Worm (Caenorhabditis elegans) whole organism, L4/young adult: ENCODE data around the gene scl-21.
A peak's percentile ranks its signal among the peaks of the same experiment; 100 is the strongest.

Experiments
- W03F9.2 ChIP-seq: fragments of 150-350 bp; optimal IDR thresholded peaks from 2 replicates; lab custom pipeline; 2014; ENCODE audit warnings: missing biosample characterization, missing genetic modification characterization
- dao-5 ChIP-seq: sonication (generic microtip); optimal IDR thresholded peaks from 2 replicates; lab custom pipeline; 2016; ENCODE audit warnings: missing genotype, missing genetic modification characterization, moderate library complexity, missing compliant biosample characterization
- him-1 ChIP-seq: sonication (generic microtip); optimal IDR thresholded peaks from 2 replicates; lab custom pipeline; 2016; ENCODE audit warnings: missing genotype, missing genetic modification reagents, missing genetic modification characterization, missing compliant biosample characterization

The scl-21 gene

ce11 chrV:19495587-19495986 is at the start of gene scl-21:
Gene scl-21 (minus strand): TSS chrV:19495687.
- no peak for TF ChIP-seq him-1
- no peak for TF ChIP-seq dao-5 (tag; lab: Kevin White, UChicago)
- TF ChIP-seq W03F9.2 (tag; lab: Kevin White, UChicago) = no peak

- TF ChIP-seq dao-5 (tag; lab: Kevin White, UChicago) (no peak), him-1 (no peak), W03F9.2 (tag; lab: Kevin White, UChicago) (no peak)
These were observed 49.5 kb upstream of the scl-21 start for ce11 chrV:19545026-19545425.

ce11 chrV:19543509-19543908 is 48.0 kb upstream of the scl-21 start:
- no peak for TF ChIP-seq dao-5 (tag; lab: Kevin White, UChicago)
- TF ChIP-seq W03F9.2 (tag; lab: Kevin White, UChicago) = no peak
- TF ChIP-seq him-1 = no peak

ce11 chrV:19540916-19541315 is 45.4 kb upstream of the scl-21 start:
- TF ChIP-seq dao-5 (tag; lab: Kevin White, UChicago) (no peak), him-1 (no peak), W03F9.2 (tag; lab: Kevin White, UChicago) (no peak)

ce11 chrV:19533480-19533879 is 38.0 kb upstream of the scl-21 start:
- TF ChIP-seq dao-5 (tag; lab: Kevin White, UChicago) = no peak
- peak; percentile 3 for TF ChIP-seq W03F9.2 (tag; lab: Kevin White, UChicago)

- no peak for TF ChIP-seq dao-5 (tag; lab: Kevin White, UChicago)
- TF ChIP-seq W03F9.2 (tag; lab: Kevin White, UChicago) = no peak
- TF ChIP-seq him-1 = no peak
These were observed 37.5 kb upstream of the scl-21 start, which contains the start of gene Y43F8B.2 for ce11 chrV:19533010-19533409. Gene Y43F8B.2 (minus strand): TSS chrV:19533110.

- TF ChIP-seq dao-5 (tag; lab: Kevin White, UChicago) = no peak
- TF ChIP-seq him-1 = no peak
- TF ChIP-seq W03F9.2 (tag; lab: Kevin White, UChicago) = no peak
These were observed 35.5 kb upstream of the scl-21 start for ce11 chrV:19531034-19531433.

- peak; percentile 87 for TF ChIP-seq W03F9.2 (tag; lab: Kevin White, UChicago)
- TF ChIP-seq dao-5 (tag; lab: Kevin White, UChicago) = no peak
- peak; percentile 74 for TF ChIP-seq him-1
These were observed 33.7 kb upstream of the scl-21 start for ce11 chrV:19529168-19529567.

ce11 chrV:19527565-19527964 is 32.1 kb upstream of the scl-21 start:
- no peak for TF ChIP-seq W03F9.2 (tag; lab: Kevin White, UChicago)
- TF ChIP-seq him-1 = no peak
- TF ChIP-seq dao-5 (tag; lab: Kevin White, UChicago) = no peak

- TF ChIP-seq him-1 (no peak), W03F9.2 (tag; lab: Kevin White, UChicago) (no peak), dao-5 (tag; lab: Kevin White, UChicago) (no peak)
These were observed 30.7 kb upstream of the scl-21 start for ce11 chrV:19526197-19526596.

- TF ChIP-seq dao-5 (tag; lab: Kevin White, UChicago) (no peak), W03F9.2 (tag; lab: Kevin White, UChicago) (peak; percentile 43)
These were observed 29.1 kb upstream of the scl-21 start for ce11 chrV:19524569-19524968.

ce11 chrV:19522551-19523137 is 27.2 kb upstream of the scl-21 start:
- TF ChIP-seq dao-5 (tag; lab: Kevin White, UChicago) (no peak), him-1 (peak; percentile 83), W03F9.2 (tag; lab: Kevin White, UChicago) (peak; percentile 68)

- no peak for TF ChIP-seq W03F9.2 (tag; lab: Kevin White, UChicago)
- no peak for TF ChIP-seq dao-5 (tag; lab: Kevin White, UChicago)
- TF ChIP-seq him-1 = no peak
These were observed 26.1 kb upstream of the scl-21 start for ce11 chrV:19521351-19522278.
